Worm (Caenorhabditis elegans) whole organism, young adult: ENCODE results near the gene R04A9.1.

Experiments used
- B0019.2 ChIP-seq: fragments of 200-800 bp; sonication (Bioruptor generic); conservative IDR thresholded peaks from 2 replicates; pipeline ENCODE4 v1.3.6; 2022; ENCODE audit warnings: missing genetic modification reagents, missing genetic modification characterization, missing compliant biosample characterization
- C17E4.6 ChIP-seq: fragments of 200-800 bp; sonication (Bioruptor generic); IDR thresholded peaks from 2 replicates; pipeline ENCODE4 v1.3.6; 2022; ENCODE audit warnings: missing genetic modification reagents, missing genetic modification characterization, missing compliant biosample characterization
- F10E7.11 ChIP-seq: sonication (generic microtip); optimal IDR thresholded peaks from 2 replicates; lab custom pipeline; 2017; ENCODE audit warnings: mild to moderate bottlenecking, missing genetic modification characterization, moderate library complexity, missing compliant biosample characterization
- F22D6.2 ChIP-seq: sonication (generic microtip); optimal IDR thresholded peaks from 2 replicates; lab custom pipeline; 2016; ENCODE audit warnings: mild to moderate bottlenecking, missing genetic modification characterization, missing compliant biosample characterization
- F23B12.7 ChIP-seq: sonication (generic microtip); optimal IDR thresholded peaks from 2 replicates; lab custom pipeline; 2017; ENCODE audit warnings: missing genetic modification characterization, mild to moderate bottlenecking, missing compliant biosample characterization, antibody characterized with exemption, moderate library complexity; ENCODE audit not compliant: insufficient read depth
- F37B4.10 ChIP-seq: fragments of 200-800 bp; sonication (Bioruptor generic); IDR thresholded peaks from 2 replicates; pipeline ENCODE4 v1.3.6; 2022; ENCODE audit warnings: missing genetic modification characterization, missing compliant biosample characterization
- F39B2.1 ChIP-seq: fragments of 200-800 bp; sonication (Bioruptor generic); IDR thresholded peaks from 2 replicates; pipeline ENCODE4 v1.3.6; 2022; ENCODE audit warnings: missing genetic modification reagents, missing genetic modification characterization, missing compliant biosample characterization
- Y53F4B.3 ChIP-seq: fragments of 200-800 bp; sonication (Bioruptor generic); IDR thresholded peaks from 2 replicates; pipeline ENCODE4 v1.3.6; 2022; ENCODE audit warnings: missing genetic modification reagents, missing genetic modification characterization, missing compliant biosample characterization
- Y79H2A.3 ChIP-seq: fragments of 200-800 bp; sonication (Bioruptor generic); conservative IDR thresholded peaks from 2 replicates; pipeline ENCODE4 v1.3.6; 2022; ENCODE audit warnings: missing genetic modification reagents, missing genetic modification characterization, missing compliant biosample characterization
- Y95B8A.8 ChIP-seq: fragments of 200-800 bp; sonication (Bioruptor generic); IDR thresholded peaks from 2 replicates; pipeline ENCODE4 v1.3.6; 2022; ENCODE audit warnings: missing genetic modification reagents, missing genetic modification characterization, missing compliant biosample characterization
- bed-2 ChIP-seq: fragments of 200-800 bp; sonication (Bioruptor generic); IDR thresholded peaks from 2 replicates; pipeline ENCODE4 v1.3.6; 2022; ENCODE audit warnings: missing genetic modification reagents, missing genetic modification characterization, missing compliant biosample characterization
- cebp-1 ChIP-seq, 2 experiments: fragments of 200-800 bp in 1 of 2; sonication (Bioruptor generic) in 1 of 2; sonication (generic microtip) in 1 of 2; IDR thresholded peaks in 1 of 2; optimal IDR thresholded peaks in 1 of 2; 2 replicates each; pipeline versions ENCODE4 v1.3.6 to Lab custom; 2017 to 2022; ENCODE audit warnings: missing compliant biosample characterization in 2 of 2, missing genetic modification characterization in 2 of 2, mild to moderate bottlenecking in 1 of 2, missing genetic modification reagents in 1 of 2, moderate library complexity in 1 of 2
- ceh-58 ChIP-seq: fragments of 200-800 bp; sonication (Bioruptor generic); IDR thresholded peaks from 2 replicates; pipeline ENCODE4 v1.3.6; 2022; ENCODE audit warnings: missing genetic modification characterization, missing compliant biosample characterization
- ceh-79 ChIP-seq: sonication (generic microtip); optimal IDR thresholded peaks from 2 replicates; lab custom pipeline; 2017; ENCODE audit warnings: mild to moderate bottlenecking, missing genetic modification characterization, missing compliant biosample characterization
- ceh-91 ChIP-seq: fragments of 200-800 bp; sonication (Bioruptor generic); IDR thresholded peaks from 2 replicates; pipeline ENCODE4 v1.3.6; 2022; ENCODE audit warnings: missing genetic modification reagents, missing genetic modification characterization, missing compliant biosample characterization
- chd-7 ChIP-seq: sonication (generic microtip); optimal IDR thresholded peaks from 2 replicates; lab custom pipeline; 2016; ENCODE audit warnings: mild to moderate bottlenecking, missing genetic modification characterization, moderate library complexity, missing compliant biosample characterization
- dpff-1 ChIP-seq: sonication (generic microtip); optimal IDR thresholded peaks from 2 replicates; lab custom pipeline; 2017; ENCODE audit warnings: mild to moderate bottlenecking, missing genetic modification characterization, missing compliant biosample characterization
- egl-18 ChIP-seq: fragments of 200-800 bp; sonication (Bioruptor generic); IDR thresholded peaks from 2 replicates; pipeline ENCODE4 v1.3.6; 2022; ENCODE audit warnings: missing genetic modification reagents, missing genetic modification characterization, missing compliant biosample characterization
- egl-44 ChIP-seq: fragments of 200-800 bp; sonication (Bioruptor generic); IDR thresholded peaks from 2 replicates; pipeline ENCODE4 v1.3.6; 2022; ENCODE audit warnings: missing genetic modification reagents, missing genetic modification characterization, missing compliant biosample characterization
- hsf-1 ChIP-seq: fragments of 200-800 bp; sonication (Bioruptor generic); IDR thresholded peaks from 2 replicates; pipeline ENCODE4 v1.3.6; 2022; ENCODE audit warnings: missing genetic modification reagents, missing genetic modification characterization, missing compliant biosample characterization
- lag-1 ChIP-seq: fragments of 200-800 bp; sonication (Bioruptor generic); IDR thresholded peaks from 2 replicates; pipeline ENCODE4 v1.3.6; 2022; ENCODE audit warnings: missing genetic modification reagents, missing genetic modification characterization, missing compliant biosample characterization
- lin-26 ChIP-seq: fragments of 200-800 bp; sonication (Bioruptor generic); IDR thresholded peaks from 2 replicates; pipeline ENCODE4 v1.3.6; 2022; ENCODE audit warnings: missing genetic modification reagents, missing genetic modification characterization, missing compliant biosample characterization
- lir-1 ChIP-seq: fragments of 200-800 bp; sonication (Bioruptor generic); conservative IDR thresholded peaks from 2 replicates; pipeline ENCODE4 v1.3.6; 2022; ENCODE audit warnings: missing genetic modification reagents, missing genetic modification characterization, missing compliant biosample characterization
- lsl-1 ChIP-seq: fragments of 200-800 bp; sonication (Bioruptor generic); optimal IDR thresholded peaks from 2 replicates; lab custom pipeline; 2018; ENCODE audit warnings: mild to moderate bottlenecking, missing genetic modification characterization, moderate library complexity, missing compliant biosample characterization
- madf-6 ChIP-seq: fragments of 200-800 bp; sonication (Bioruptor generic); IDR thresholded peaks from 2 replicates; pipeline ENCODE4 v1.3.6; 2022; ENCODE audit warnings: missing genetic modification reagents, missing genetic modification characterization, missing compliant biosample characterization
- mcd-1 ChIP-seq: fragments of 200-800 bp; sonication (Bioruptor generic); IDR thresholded peaks from 2 replicates; pipeline ENCODE4 v1.3.6; 2022; ENCODE audit warnings: missing genetic modification reagents, missing genetic modification characterization, missing compliant biosample characterization
- mel-28 ChIP-seq: sonication (generic microtip); optimal IDR thresholded peaks from 2 replicates; lab custom pipeline; 2016; ENCODE audit warnings: borderline replicate concordance, mild to moderate bottlenecking, missing genetic modification characterization, missing compliant biosample characterization
- nfya-2 ChIP-seq: fragments of 200-800 bp; sonication (Bioruptor generic); IDR thresholded peaks from 2 replicates; pipeline ENCODE4 v1.3.6; 2022; ENCODE audit warnings: missing genetic modification reagents, missing genetic modification characterization, missing compliant biosample characterization
- rec-8 ChIP-seq, 2 experiments: sonication (generic microtip); optimal IDR thresholded peaks; 2 replicates each; lab custom pipeline; 2016; ENCODE audit warnings: mild to moderate bottlenecking in 2 of 2, missing genetic modification characterization in 2 of 2, missing genetic modification reagents in 2 of 2, missing genotype in 2 of 2, missing biosample characterization in 1 of 2, missing compliant biosample characterization in 1 of 2, moderate library complexity in 1 of 2
- repo-1 ChIP-seq: sonication (generic microtip); optimal IDR thresholded peaks from 2 replicates; lab custom pipeline; 2017; ENCODE audit warnings: mild to moderate bottlenecking, missing genetic modification characterization, missing compliant biosample characterization
- sea-2 ChIP-seq: fragments of 200-800 bp; sonication (Bioruptor generic); IDR thresholded peaks from 2 replicates; pipeline ENCODE4 v1.3.6; 2022; ENCODE audit warnings: missing genetic modification characterization, missing compliant biosample characterization
- snpc-1.1 ChIP-seq: sonication (generic microtip); optimal IDR thresholded peaks from 2 replicates; lab custom pipeline; 2017; ENCODE audit warnings: missing genetic modification characterization, mild to moderate bottlenecking, missing compliant biosample characterization, antibody characterized with exemption, moderate library complexity, missing genotype, missing genetic modification reagents; ENCODE audit not compliant: insufficient read depth
- snpc-4 ChIP-seq, 5 experiments: fragments of 150-350 bp in 1 of 5; sonication (generic microtip) in 4 of 5; optimal IDR thresholded peaks; 2 replicates each; lab custom pipeline; 2014 to 2018; ENCODE audit warnings: missing genetic modification characterization in 5 of 5, missing biosample characterization in 3 of 5, antibody characterized with exemption in 2 of 5, mild to moderate bottlenecking in 2 of 5, missing compliant biosample characterization in 2 of 5, missing genotype in 2 of 5, moderate library complexity in 2 of 5, missing genetic modification reagents in 1 of 5
- somi-1 ChIP-seq: fragments of 200-800 bp; sonication (Bioruptor generic); optimal IDR thresholded peaks from 2 replicates; lab custom pipeline; 2018; ENCODE audit warnings: mild to moderate bottlenecking, missing genetic modification characterization, missing compliant biosample characterization
- xnd-1 ChIP-seq: sonication (generic microtip); optimal IDR thresholded peaks from 2 replicates; lab custom pipeline; 2016; ENCODE audit warnings: missing genotype, missing genetic modification reagents, missing genetic modification characterization, missing compliant biosample characterization
- ztf-25 ChIP-seq: fragments of 200-800 bp; sonication (Bioruptor generic); IDR thresholded peaks from 2 replicates; pipeline ENCODE4 v1.3.6; 2022; ENCODE audit warnings: missing genetic modification reagents, missing genetic modification characterization, missing compliant biosample characterization

Gene R04A9.1

ce11 chrX:404597-404996 is at the start of gene R04A9.1:
R04A9.1 (plus strand) TSS chrX:404897.
- TF ChIP-seq lag-1 (GFP tag; lab: Robert Waterston, UW) (no peak), rec-8 (tag; optimal IDR thresholded peaks at IDR 0.05; lab: Kevin White, UChicago) (no peak), F39B2.1 (GFP tag; lab: Robert Waterston, UW) (no peak), F23B12.7 (no peak), ztf-25 (GFP tag; lab: Robert Waterston, UW) (no peak), C17E4.6 (GFP tag; lab: Robert Waterston, UW) (no peak), F22D6.2 (no peak), lin-26 (GFP tag; lab: Robert Waterston, UW) (no peak), F37B4.10 (no peak)

ce11 chrX:357792-358191 is 46.9 kb upstream of the R04A9.1 start, which contains the start of gene C04E7.1:
C04E7.1 (plus strand) TSS chrX:358092.
- TF ChIP-seq snpc-4 (GFP tag; optimal IDR thresholded peaks at IDR 0.05; lab: Kevin White, UChicago): no peak
- no peak for TF ChIP-seq snpc-4 (tag; optimal IDR thresholded peaks at IDR 0.05; lab: Kevin White, UChicago)
- no peak for TF ChIP-seq cebp-1 (GFP tag; IDR thresholded peaks at IDR 0.05; lab: Robert Waterston, UW)
- no peak for TF ChIP-seq cebp-1 (tag; optimal IDR thresholded peaks at IDR 0.05; lab: Kevin White, UChicago)
- no peak for TF ChIP-seq snpc-1.1 (tag; lab: Kevin White, UChicago)
- no peak for TF ChIP-seq repo-1 (tag; lab: Kevin White, UChicago)
- TF ChIP-seq ceh-58 (GFP tag; lab: Robert Waterston, UW): no peak
- no peak for TF ChIP-seq mel-28 (tag; lab: Kevin White, UChicago)
- TF ChIP-seq Y95B8A.8 (GFP tag; lab: Robert Waterston, UW): no peak
- no peak for TF ChIP-seq sea-2 (GFP tag; lab: Robert Waterston, UW)
- TF ChIP-seq hsf-1 (GFP tag; lab: Robert Waterston, UW): no peak
- no peak for TF ChIP-seq ztf-25 (GFP tag; lab: Robert Waterston, UW)
- TF ChIP-seq chd-7 (tag; lab: Kevin White, UChicago): no peak
- TF ChIP-seq B0019.2 (GFP tag; lab: Robert Waterston, UW): no peak
- no peak for TF ChIP-seq nfya-2 (GFP tag; lab: Robert Waterston, UW)

- TF ChIP-seq egl-18 (GFP tag; lab: Robert Waterston, UW) (no peak), lag-1 (GFP tag; lab: Robert Waterston, UW) (no peak), xnd-1 (tag; lab: Kevin White, UChicago) (no peak), somi-1 (GFP tag; lab: Kevin White, UChicago) (no peak), ceh-79 (tag; lab: Kevin White, UChicago) (no peak), ceh-91 (no peak), F10E7.11 (no peak), bed-2 (GFP tag; lab: Robert Waterston, UW) (no peak), dpff-1 (no peak), egl-44 (no peak), lir-1 (GFP tag; lab: Robert Waterston, UW) (no peak), Y79H2A.3 (GFP tag; lab: Robert Waterston, UW) (no peak), rec-8 (tag; optimal IDR thresholded peaks at IDR 0.05; lab: Kevin White, UChicago) (no peak), Y53F4B.3 (GFP tag; lab: Robert Waterston, UW) (no peak), lsl-1 (GFP tag; lab: Kevin White, UChicago) (no peak), madf-6 (GFP tag; lab: Robert Waterston, UW) (no peak), snpc-1.1 (tag; lab: Kevin White, UChicago) (no peak), mcd-1 (GFP tag; lab: Robert Waterston, UW) (no peak)
These were observed 44.2 kb upstream of the R04A9.1 start, which contains the start of gene C04E7.5 for ce11 chrX:360479-360878. C04E7.5 (plus strand) TSS chrX:360779.
